Fruit fly (Drosophila melanogaster) whole organism, embryonic: ENCODE measurements around the gene CG9926.

Experiments
- Adf1 ChIP-seq: fragments of 200-800 bp; sonication (Bioruptor generic); IDR thresholded peaks from 2 replicates; pipeline ENCODE4 v1.3.6; 2022; ENCODE audit warnings: missing biosample characterization, missing genetic modification characterization
- Bgb ChIP-seq: fragments of 200-800 bp; sonication (Bioruptor generic); IDR thresholded peaks from 2 replicates; pipeline ENCODE4 v1.3.6; 2022; ENCODE audit warnings: missing biosample characterization, missing genetic modification characterization; ENCODE audit not compliant: partially characterized antibody
- Blimp-1 ChIP-seq: fragments of 200-800 bp; sonication (Bioruptor generic); optimal IDR thresholded peaks from 3 replicates; lab custom pipeline; 2018; ENCODE audit warnings: missing biosample characterization, missing genetic modification characterization, mild to moderate bottlenecking, moderate library complexity, missing genetic modification reagents
- CG11504 ChIP-seq: fragments of 200-800 bp; sonication (Bioruptor generic); optimal IDR thresholded peaks from 3 replicates; lab custom pipeline; 2019; ENCODE audit warnings: missing biosample characterization, mild to moderate bottlenecking, missing genetic modification characterization, moderate library complexity
- CG13123 ChIP-seq: fragments of 200-800 bp; sonication (Bioruptor generic); optimal IDR thresholded peaks from 2 replicates; lab custom pipeline; 2016; ENCODE audit warnings: missing biosample characterization, missing genetic modification characterization
- CG15514 ChIP-seq: fragments of 200-800 bp; sonication (Bioruptor generic); optimal IDR thresholded peaks from 3 replicates; lab custom pipeline; 2017; ENCODE audit warnings: missing biosample characterization, missing genetic modification characterization, mild to moderate bottlenecking, moderate library complexity, missing genetic modification reagents
- CG15601 ChIP-seq: fragments of 200-800 bp; sonication (Bioruptor generic); optimal IDR thresholded peaks from 3 replicates; lab custom pipeline; 2019; ENCODE audit warnings: missing biosample characterization, mild to moderate bottlenecking, missing genetic modification characterization, moderate library complexity
- CG17186 ChIP-seq: fragments of 200-800 bp; sonication (Bioruptor generic); optimal IDR thresholded peaks from 3 replicates; lab custom pipeline; 2017; ENCODE audit warnings: missing biosample characterization, missing genetic modification reagents, missing genetic modification characterization
- CG1832 ChIP-seq: fragments of 200-800 bp; sonication (Bioruptor generic); optimal IDR thresholded peaks from 2 replicates; lab custom pipeline; 2017; ENCODE audit warnings: missing biosample characterization, mild to moderate bottlenecking, missing genetic modification characterization, inconsistent platforms
- CG33557 ChIP-seq: fragments of 200-800 bp; sonication (Bioruptor generic); optimal IDR thresholded peaks from 2 replicates; lab custom pipeline; 2019; ENCODE audit warnings: missing biosample characterization, mild to moderate bottlenecking, missing genetic modification characterization, moderate library complexity
- CG34422 ChIP-seq: fragments of 200-800 bp; sonication (Bioruptor generic); IDR thresholded peaks from 3 replicates; pipeline ENCODE4 v1.3.6; 2022; ENCODE audit warnings: missing biosample characterization, missing genetic modification characterization
- CG4424 ChIP-seq: fragments of 200-800 bp; sonication (Bioruptor generic); optimal IDR thresholded peaks from 3 replicates; lab custom pipeline; 2016; ENCODE audit warnings: missing biosample characterization, missing genetic modification characterization
- CG6689 ChIP-seq: fragments of 200-800 bp; sonication (Bioruptor generic); IDR thresholded peaks from 2 replicates; pipeline ENCODE4 v1.3.6; 2022; ENCODE audit warnings: missing biosample characterization, missing genetic modification characterization
- CG6765 ChIP-seq: fragments of 200-800 bp; sonication (Bioruptor generic); optimal IDR thresholded peaks from 3 replicates; lab custom pipeline; 2017; ENCODE audit warnings: missing biosample characterization, mild to moderate bottlenecking, missing genetic modification characterization
- CG8359 ChIP-seq: fragments of 200-800 bp; sonication (Bioruptor generic); optimal IDR thresholded peaks from 2 replicates; lab custom pipeline; 2017; ENCODE audit warnings: missing biosample characterization, mild to moderate bottlenecking, missing genetic modification characterization, borderline replicate concordance
- CG8388 ChIP-seq: fragments of 200-800 bp; sonication (Bioruptor generic); optimal IDR thresholded peaks from 2 replicates; lab custom pipeline; 2019; ENCODE audit warnings: missing biosample characterization, mild to moderate bottlenecking, missing genetic modification characterization, moderate library complexity
- Dfd ChIP-seq, 2 experiments: fragments of >200 bp; optimal IDR thresholded peaks; 2 replicates each; lab custom pipeline; 2017; ENCODE audit warnings: missing biosample characterization in 2 of 2, missing genetic modification characterization in 2 of 2
- Drgx ChIP-seq: fragments of 200-800 bp; sonication (Bioruptor generic); IDR thresholded peaks from 2 replicates; pipeline ENCODE4 v1.3.6; 2022; ENCODE audit warnings: missing biosample characterization, missing genetic modification characterization
- ERR ChIP-seq: fragments of 200-800 bp; sonication (Bioruptor generic); optimal IDR thresholded peaks from 2 replicates; lab custom pipeline; 2016; ENCODE audit warnings: missing biosample characterization, missing genetic modification characterization
- Elba2 ChIP-seq: fragments of 200-800 bp; sonication (Bioruptor generic); optimal IDR thresholded peaks from 3 replicates; lab custom pipeline; 2016; ENCODE audit warnings: missing biosample characterization, missing genetic modification characterization
- Ets65A ChIP-seq: fragments of 200-800 bp; sonication (Bioruptor generic); peaks from one replicate; lab custom pipeline; 2016; ENCODE audit warnings: missing biosample characterization, missing genetic modification characterization
- Nf-YB ChIP-seq: fragments of 200-800 bp; sonication (Bioruptor generic); optimal IDR thresholded peaks from 3 replicates; lab custom pipeline; 2019; ENCODE audit warnings: missing biosample characterization, mild to moderate bottlenecking, missing genetic modification characterization, moderate library complexity
- PHDP ChIP-seq: fragments of 200-800 bp; sonication (Bioruptor generic); optimal IDR thresholded peaks from 3 replicates; lab custom pipeline; 2018; ENCODE audit warnings: missing biosample characterization, mild to moderate bottlenecking, missing genetic modification characterization, moderate library complexity
- Poxn ChIP-seq: fragments of 200-800 bp; sonication (Bioruptor generic); IDR thresholded peaks from 2 replicates; pipeline ENCODE4 v1.3.6; 2022; ENCODE audit warnings: missing biosample characterization, missing genetic modification characterization
- Tbp ChIP-seq: fragments of >200 bp; optimal IDR thresholded peaks from 2 replicates; lab custom pipeline; 2018; ENCODE audit warnings: missing biosample characterization, missing genetic modification characterization
- Trl ChIP-seq, 3 experiments: fragments of >200 bp in 2 of 3; fragments of 200-800 bp in 1 of 3; sonication (Bioruptor generic) in 1 of 3; optimal IDR thresholded peaks; 2 replicates in 1 of 3; 3 replicates in 2 of 3; lab custom pipeline; 2016 to 2017; ENCODE audit warnings: missing biosample characterization in 1 of 3, missing genetic modification characterization in 1 of 3
- abd-A ChIP-seq: fragments of 200-800 bp; sonication (Bioruptor generic); optimal IDR thresholded peaks from 3 replicates; lab custom pipeline; 2019; ENCODE audit warnings: missing biosample characterization, mild to moderate bottlenecking, missing genetic modification characterization, moderate library complexity
- ac ChIP-seq: fragments of 200-800 bp; sonication (Bioruptor generic); optimal IDR thresholded peaks from 3 replicates; lab custom pipeline; 2017; ENCODE audit warnings: missing biosample characterization, mild to moderate bottlenecking, missing genetic modification characterization
- caup ChIP-seq: fragments of 200-800 bp; sonication (Bioruptor generic); optimal IDR thresholded peaks from 3 replicates; lab custom pipeline; 2017; ENCODE audit warnings: missing biosample characterization, mild to moderate bottlenecking, missing genetic modification characterization, moderate library complexity; ENCODE audit not compliant: severe bottlenecking
- ci ChIP-seq: fragments of 200-800 bp; sonication (Bioruptor generic); IDR thresholded peaks from 3 replicates; pipeline ENCODE4 v1.3.6; 2022; ENCODE audit warnings: missing biosample characterization, missing genetic modification characterization
- disco-r ChIP-seq: fragments of 200-800 bp; sonication (Bioruptor generic); optimal IDR thresholded peaks from 2 replicates; lab custom pipeline; 2016; ENCODE audit warnings: missing biosample characterization, missing genetic modification characterization
- dm ChIP-seq: fragments of 200-800 bp; sonication (Bioruptor generic); optimal IDR thresholded peaks from 3 replicates; lab custom pipeline; 2016; ENCODE audit warnings: missing biosample characterization, missing genetic modification characterization
- gt ChIP-seq: fragments of 200-800 bp; sonication (Bioruptor generic); IDR thresholded peaks from 2 replicates; pipeline ENCODE4 v1.3.6; 2022; ENCODE audit warnings: missing biosample characterization, missing genetic modification characterization
- insv ChIP-seq, 2 experiments: fragments of 200-800 bp; sonication (Bioruptor generic); optimal IDR thresholded peaks; 3 replicates each; lab custom pipeline; 2016 to 2018; ENCODE audit warnings: missing biosample characterization in 2 of 2, missing genetic modification characterization in 2 of 2
- lab ChIP-seq: fragments of 200-800 bp; sonication (Bioruptor generic); optimal IDR thresholded peaks from 3 replicates; lab custom pipeline; 2017; ENCODE audit warnings: missing biosample characterization, missing genetic modification characterization, mild to moderate bottlenecking, moderate library complexity, missing genetic modification reagents
- luna ChIP-seq: fragments of 200-800 bp; sonication (Bioruptor generic); optimal IDR thresholded peaks from 2 replicates; lab custom pipeline; 2016; ENCODE audit warnings: missing biosample characterization, missing genetic modification characterization
- phol ChIP-seq: fragments of 200-800 bp; sonication (Bioruptor generic); optimal IDR thresholded peaks from 3 replicates; lab custom pipeline; 2018; ENCODE audit warnings: missing biosample characterization, mild to moderate bottlenecking, missing genetic modification characterization, moderate library complexity
- run ChIP-seq: fragments of 200-800 bp; sonication (Bioruptor generic); optimal IDR thresholded peaks from 3 replicates; lab custom pipeline; 2018; ENCODE audit warnings: missing biosample characterization, mild to moderate bottlenecking, missing genetic modification characterization
- sc ChIP-seq, 3 experiments: fragments of >200 bp in 2 of 3; fragments of 200-800 bp in 1 of 3; sonication (Bioruptor generic) in 1 of 3; optimal IDR thresholded peaks; 2 replicates in 2 of 3; 3 replicates in 1 of 3; lab custom pipeline; 2017; ENCODE audit warnings: mild to moderate bottlenecking in 1 of 3, missing biosample characterization in 1 of 3, missing genetic modification characterization in 1 of 3, missing genetic modification reagents in 1 of 3
- sens ChIP-seq: fragments of 200-800 bp; sonication (Bioruptor generic); peaks from one replicate; lab custom pipeline; 2016; ENCODE audit warnings: missing biosample characterization, missing genetic modification characterization
- slou ChIP-seq: fragments of 200-800 bp; sonication (Bioruptor generic); optimal IDR thresholded peaks from 3 replicates; lab custom pipeline; 2016; ENCODE audit warnings: missing biosample characterization, missing genetic modification characterization
- sna ChIP-seq: fragments of 200-800 bp; sonication (Bioruptor generic); IDR thresholded peaks from 2 replicates; pipeline ENCODE4 v1.3.6; 2022; ENCODE audit warnings: missing biosample characterization, missing genetic modification characterization; ENCODE audit not compliant: partially characterized antibody
- so ChIP-seq: fragments of 200-800 bp; sonication (Bioruptor generic); IDR thresholded peaks from 3 replicates; pipeline ENCODE4 v1.3.6; 2022; ENCODE audit warnings: missing biosample characterization, missing genetic modification characterization
- sr ChIP-seq: fragments of 200-800 bp; sonication (Bioruptor generic); IDR thresholded peaks from 3 replicates; pipeline ENCODE4 v1.3.6; 2022; ENCODE audit warnings: missing biosample characterization, missing genetic modification characterization
- z ChIP-seq: fragments of 200-800 bp; sonication (Bioruptor generic); IDR thresholded peaks from 3 replicates; pipeline ENCODE4 v1.3.6; 2022; ENCODE audit warnings: missing biosample characterization, missing genetic modification characterization

The CG9926 gene

DNA sequence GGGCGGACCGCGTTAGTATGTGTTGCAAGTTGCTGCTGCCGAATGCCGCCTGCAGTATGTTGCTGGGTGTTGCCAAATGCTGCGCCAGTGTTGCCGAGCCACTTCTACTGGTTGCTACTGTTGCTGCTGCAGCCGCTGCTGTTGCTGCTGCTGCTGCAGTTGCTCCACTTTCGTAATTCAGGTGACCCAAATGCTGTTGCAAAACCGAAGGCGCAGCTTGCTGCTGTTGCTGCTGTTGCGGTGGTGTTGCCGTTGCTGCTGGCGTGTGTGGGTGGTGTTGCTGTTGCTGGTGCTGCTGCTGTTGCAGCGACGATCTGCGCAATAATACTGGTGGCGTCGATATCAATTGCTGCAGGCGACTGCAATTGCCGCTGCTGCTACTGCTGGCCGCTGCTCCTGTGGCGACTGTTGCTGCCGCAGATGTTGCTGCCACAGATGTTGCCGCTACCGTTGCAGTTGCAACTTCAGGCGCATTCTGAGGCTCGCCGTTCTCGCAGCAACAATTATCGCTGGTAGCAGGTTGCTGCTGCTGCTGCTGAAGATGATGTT lies 31.4 kb upstream of the CG9926 start (continued):
- TF ChIP-seq CG15601 = no peak
- TF ChIP-seq slou (GFP tag; lab: Kevin White, UChicago) = no peak
- no peak for TF ChIP-seq dm (GFP tag; lab: Kevin White, UChicago)
- no peak for TF ChIP-seq phol (tag; lab: Kevin White, UChicago)
- no peak for TF ChIP-seq PHDP (tag; lab: Kevin White, UChicago)
- TF ChIP-seq CG13123 (GFP tag; lab: Kevin White, UChicago) = no peak
- TF ChIP-seq Adf1 (GFP tag; lab: Robert Waterston, UW) = no peak
- no peak for TF ChIP-seq CG6689 (GFP tag; lab: Robert Waterston, UW)
- TF ChIP-seq CG4424 = peak; percentile 17
- no peak for TF ChIP-seq Dfd (GFP tag; optimal IDR thresholded peaks at IDR 0.05; lab: Kevin White, UChicago)
- peak; percentile 73 for TF ChIP-seq CG11504
- no peak for TF ChIP-seq disco-r (GFP tag; lab: Kevin White, UChicago)
- TF ChIP-seq Drgx (GFP tag; lab: Robert Waterston, UW) = 0 out of 2 replicates have a peak, but pooled peaks have one; percentile 24

DNA sequence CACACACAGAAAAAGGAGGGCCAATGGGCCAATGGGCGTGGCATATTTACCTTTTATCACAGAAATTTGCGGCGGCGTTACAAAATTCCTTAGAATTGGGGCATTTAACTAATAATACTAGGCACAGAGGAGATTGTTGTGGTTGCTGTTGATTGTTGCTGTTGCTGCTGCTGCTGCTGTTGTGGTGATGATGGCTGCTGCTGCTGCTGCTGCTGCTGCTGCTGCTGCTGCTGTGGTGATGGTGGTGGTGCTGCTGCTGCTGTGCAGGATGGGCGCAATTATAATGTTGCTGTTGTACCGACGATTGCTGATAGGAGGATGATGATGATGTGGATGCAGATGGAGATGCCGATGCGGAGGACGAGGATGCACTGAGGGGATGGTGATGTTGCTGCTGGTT lies 30.6 kb upstream of the CG9926 start:
- TF ChIP-seq CG6765 (GFP tag; lab: Kevin White, UChicago) = no peak
- TF ChIP-seq CG8388 (GFP tag; lab: Kevin White, UChicago) = no peak
- peak; percentile 79 for TF ChIP-seq Ets65A (GFP tag; lab: Kevin White, UChicago)
- no peak for TF ChIP-seq CG15514 (GFP tag; lab: Kevin White, UChicago)
- 0 out of 3 replicates have a peak, but pooled peaks have one; percentile 5 for TF ChIP-seq ci (GFP tag; lab: Robert Waterston, UW)
- TF ChIP-seq CG34422 (GFP tag; lab: Robert Waterston, UW) = no peak
- TF ChIP-seq Dfd (GFP tag; optimal IDR thresholded peaks at IDR 0.05; lab: Kevin White, UChicago) = peak in 1 of 2 experiments; percentile 90
- no peak for TF ChIP-seq CG8359 (GFP tag; lab: Kevin White, UChicago)

DNA sequence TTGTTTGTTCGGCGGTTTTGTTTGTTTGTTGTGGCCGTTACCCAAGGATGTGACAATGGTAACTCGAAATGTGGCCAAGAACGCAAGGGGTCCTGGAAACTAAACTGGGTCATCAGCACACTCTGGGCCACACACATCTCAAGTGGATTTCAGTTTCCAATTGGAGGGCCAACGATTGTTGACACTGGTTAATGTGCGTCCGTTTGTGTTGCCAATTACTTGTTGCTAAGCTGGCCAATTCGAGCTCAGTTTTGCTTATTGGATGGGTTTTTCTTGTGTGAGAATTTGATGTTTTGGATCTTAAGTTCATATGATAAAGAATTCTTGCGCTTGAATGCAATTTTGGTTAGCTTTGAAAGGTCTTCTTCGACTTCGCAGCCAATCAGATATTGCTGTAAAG lies 30.0 kb upstream of the CG9926 start:
- TF ChIP-seq gt (GFP tag; lab: Robert Waterston, UW) (no peak), Poxn (GFP tag; lab: Robert Waterston, UW) (no peak), Elba2 (peak; percentile 84), z (GFP tag; lab: Robert Waterston, UW) (no peak), insv (GFP tag; optimal IDR thresholded peaks at IDR 0.05; lab: Kevin White, UChicago) (peak in 1 of 2 experiments; percentile 80), CG33557 (no peak)
- TF ChIP-seq, all 482 proteins: peak for 2

DNA sequence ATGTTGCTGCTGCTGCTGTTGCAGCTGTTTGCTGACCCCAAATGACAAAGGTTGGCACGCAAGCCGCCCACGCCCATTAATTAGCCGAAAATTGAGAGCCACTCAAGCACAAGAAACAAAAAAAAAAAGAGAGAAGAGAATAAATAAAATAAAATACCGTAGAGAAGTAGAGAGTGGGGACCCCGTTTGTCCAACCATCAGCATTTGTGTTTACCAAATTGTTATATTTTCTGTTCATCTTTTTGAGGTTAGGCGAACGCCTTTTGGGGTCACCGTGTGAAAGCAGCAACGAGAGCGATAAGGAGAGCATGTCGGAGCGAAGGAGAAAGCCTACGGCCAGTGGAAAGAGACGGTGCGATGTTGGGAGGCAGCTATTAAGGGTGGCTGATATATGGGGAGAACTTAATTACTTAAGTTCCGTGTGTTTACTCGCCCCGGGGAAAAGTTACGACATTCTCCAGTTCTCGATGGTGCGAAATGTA lies 27.2 kb upstream of the CG9926 start:
- TF ChIP-seq CG17186 (GFP tag; lab: Kevin White, UChicago) (no peak), ac (GFP tag; lab: Kevin White, UChicago) (no peak), Bgb (no peak), so (no peak), CG1832 (GFP tag; lab: Kevin White, UChicago) (peak; percentile 68), lab (GFP tag; lab: Kevin White, UChicago) (peak; percentile 10), abd-A (tag; lab: Kevin White, UChicago) (peak; percentile 90), luna (GFP tag; lab: Kevin White, UChicago) (no peak), sens (GFP tag; lab: Kevin White, UChicago) (peak; percentile 87), run (tag; lab: Kevin White, UChicago) (peak; percentile 18), sc (optimal IDR thresholded peaks at IDR 0.05; lab: Kevin White, UChicago) (no peak), sc (GFP tag; optimal IDR thresholded peaks at IDR 0.05; lab: Kevin White, UChicago) (no peak), Trl (optimal IDR thresholded peaks at IDR 0.05; lab: Kevin White, UChicago) (peak; percentile 10 to 23), Trl (GFP tag; optimal IDR thresholded peaks at IDR 0.05; lab: Kevin White, UChicago) (no peak), Tbp (GFP tag; lab: Kevin White, UChicago) (no peak), sr (GFP tag; lab: Robert Waterston, UW) (peak; percentile 76; the same call in 2 of the 3 replicates), ERR (GFP tag; lab: Kevin White, UChicago) (no peak), caup (GFP tag; lab: Kevin White, UChicago) (no peak), Nf-YB (GFP tag; lab: Kevin White, UChicago) (no peak), Blimp-1 (GFP tag; lab: Kevin White, UChicago) (peak; percentile 14), sna (GFP tag; lab: Robert Waterston, UW) (0 out of 2 replicates have a peak, but pooled peaks have one; percentile 35)
